Worm (Caenorhabditis elegans): Measurements from ENCODE around the gene clec-243.

- TF ChIP-seq zag-1 (tag; optimal IDR thresholded peaks at IDR 0.05) (no peak), nhr-41 (GFP tag; IDR thresholded peaks at IDR 0.05) (no peak), nhr-11 (tag; optimal IDR thresholded peaks at IDR 0.05) (no peak), spr-1 (tag; optimal IDR thresholded peaks at IDR 0.05) (no peak), skn-1 (tag; optimal IDR thresholded peaks at IDR 0.05) (no peak), daf-12 (tag; optimal IDR thresholded peaks at IDR 0.05) (no peak), snpc-4 (tag; optimal IDR thresholded peaks at IDR 0.05) (no peak), zip-2 (tag; optimal IDR thresholded peaks at IDR 0.05) (no peak), ama-1 (optimal IDR thresholded peaks at IDR 0.05) (no peak)
Measured at ce11 chrV:17245406-17245805, 3.4 kb downstream of the clec-243 start, which contains the start of gene clec-242.

Data from whole organism, L4 larva.